Worm (Caenorhabditis elegans): ENCODE measurements around the gene ulp-4.

ulp-4 gene

DNA sequence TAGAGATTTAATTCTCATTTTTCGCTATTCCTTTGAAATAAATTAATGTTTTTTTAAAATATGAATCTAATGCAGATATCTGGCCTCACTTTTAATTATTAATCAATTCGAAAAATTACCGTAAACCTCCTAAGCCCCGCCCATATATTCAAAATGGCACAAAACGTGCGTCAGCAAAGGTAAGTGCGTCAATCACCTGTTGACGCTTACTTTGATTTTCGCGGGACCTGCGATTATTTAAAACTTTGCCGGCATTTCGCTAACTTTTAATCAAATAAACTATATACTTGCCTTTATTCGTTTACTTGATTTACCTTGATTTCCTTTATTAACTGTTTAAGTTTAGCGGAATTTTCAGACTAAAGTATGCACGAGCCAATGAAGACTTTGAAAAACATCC lies 28.2 kb downstream of the ulp-4 start, which contains the start of gene pch-2 (continued):
- TF ChIP-seq fos-1 (tag; optimal IDR thresholded peaks at IDR 0.05) (no peak), pha-4 (tag; optimal IDR thresholded peaks at IDR 0.05) (peak; percentile 59), elt-2 (tag; optimal IDR thresholded peaks at IDR 0.05) (peak; percentile 11), hmg-11 (tag; optimal IDR thresholded peaks at IDR 0.05) (no peak), daf-12 (tag; optimal IDR thresholded peaks at IDR 0.05) (no peak), ceh-28 (tag; optimal IDR thresholded peaks at IDR 0.05) (no peak), lsy-12 (tag; optimal IDR thresholded peaks at IDR 0.05) (no peak), elt-1 (tag; optimal IDR thresholded peaks at IDR 0.05) (no peak), snpc-4 (tag; optimal IDR thresholded peaks at IDR 0.05) (peak; percentile 53), elt-3 (tag; optimal IDR thresholded peaks at IDR 0.05) (no peak), ama-1 (optimal IDR thresholded peaks at IDR 0.05) (no peak), ztf-4 (tag; optimal IDR thresholded peaks at IDR 0.05) (no peak), nhr-11 (tag; optimal IDR thresholded peaks at IDR 0.05) (no peak)

DNA sequence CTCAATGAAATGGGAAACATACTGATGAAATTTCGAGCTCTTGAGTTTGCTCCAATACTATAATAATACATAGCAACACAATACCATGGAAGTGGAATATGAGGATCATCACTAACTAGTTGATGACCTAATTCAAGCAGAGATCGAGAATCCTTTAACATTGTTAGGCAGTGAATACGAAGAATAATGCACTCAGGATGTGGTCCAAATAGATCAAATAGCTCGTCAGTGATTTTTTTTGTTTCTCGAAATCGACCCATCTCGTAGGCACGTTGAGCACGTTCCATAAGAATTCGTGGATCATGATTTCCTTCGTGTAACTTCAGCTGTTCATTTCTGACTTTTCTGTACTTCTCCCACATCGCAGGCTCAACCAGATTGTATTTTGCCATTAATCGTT lies 31.2 kb downstream of the ulp-4 start:
- TF ChIP-seq R02D3.7 (tag; optimal IDR thresholded peaks at IDR 0.05): no peak
- TF ChIP-seq fkh-2 (tag; optimal IDR thresholded peaks at IDR 0.05): no peak
- TF ChIP-seq unc-39 (tag; optimal IDR thresholded peaks at IDR 0.05): no peak
- TF ChIP-seq skn-1 (tag; optimal IDR thresholded peaks at IDR 0.05): no peak
- no peak for TF ChIP-seq nhr-12 (tag; optimal IDR thresholded peaks at IDR 0.05)
- no peak for TF ChIP-seq ceh-9 (tag; optimal IDR thresholded peaks at IDR 0.05)
- no peak for TF ChIP-seq snpc-4 (tag; optimal IDR thresholded peaks at IDR 0.05)
- TF ChIP-seq zag-1 (tag; optimal IDR thresholded peaks at IDR 0.05): no peak

DNA sequence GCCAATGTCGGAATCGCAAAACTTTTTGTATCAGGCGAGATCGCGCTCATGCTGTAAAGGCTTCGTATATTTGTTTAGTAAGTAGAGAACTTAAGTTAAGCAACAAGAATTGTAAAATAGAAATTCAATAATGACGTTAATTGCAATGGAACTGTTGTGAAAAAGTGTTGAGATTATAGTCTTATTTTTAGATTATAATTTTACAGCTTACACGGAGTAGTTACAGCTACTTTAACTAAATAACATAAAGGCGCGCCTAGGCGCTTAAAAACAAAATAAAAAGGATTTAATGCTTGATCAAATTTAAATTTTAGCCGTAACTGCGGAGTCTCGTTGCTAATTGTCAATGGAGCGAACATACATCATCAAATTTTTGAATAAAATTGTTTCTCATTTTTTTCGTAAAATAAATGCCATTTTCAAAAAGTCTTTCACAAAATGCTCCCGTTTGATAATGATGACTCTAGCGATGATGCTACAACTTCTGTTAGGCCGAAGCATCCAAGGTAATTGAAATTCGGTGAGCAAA lies 32.4 kb downstream of the ulp-4 start, which contains the start of the genes emb-27 and rrf-3:
Gene emb-27 (minus strand): TSS at position 51 of the 529 bp plus-strand sequence.
Gene rrf-3 (plus strand): TSS at position 346 of the 529 bp plus-strand sequence.
- TF ChIP-seq nhr-25 (tag; optimal IDR thresholded peaks at IDR 0.05): peak; percentile 50
- TF ChIP-seq pha-4 (tag; optimal IDR thresholded peaks at IDR 0.05): peak; percentile 82
- no peak for TF ChIP-seq nhr-28 (tag; optimal IDR thresholded peaks at IDR 0.05)
- TF ChIP-seq tbx-2 (tag; optimal IDR thresholded peaks at IDR 0.05): no peak
- peak; percentile 31 for TF ChIP-seq egl-5 (tag; optimal IDR thresholded peaks at IDR 0.05)
- no peak for TF ChIP-seq aly-2 (tag; optimal IDR thresholded peaks at IDR 0.05)
- peak; percentile 26 for TF ChIP-seq skn-1 (tag; optimal IDR thresholded peaks at IDR 0.05)
- peak; percentile 85 for TF ChIP-seq lin-15B (tag; optimal IDR thresholded peaks at IDR 0.05)
- peak; percentile 61 for TF ChIP-seq nfya-1 (tag; optimal IDR thresholded peaks at IDR 0.05; ENCODE audit: insufficient read depth)
- TF ChIP-seq eor-1 (tag; optimal IDR thresholded peaks at IDR 0.05): no peak
- TF ChIP-seq nhr-12 (tag; optimal IDR thresholded peaks at IDR 0.05): no peak

DNA sequence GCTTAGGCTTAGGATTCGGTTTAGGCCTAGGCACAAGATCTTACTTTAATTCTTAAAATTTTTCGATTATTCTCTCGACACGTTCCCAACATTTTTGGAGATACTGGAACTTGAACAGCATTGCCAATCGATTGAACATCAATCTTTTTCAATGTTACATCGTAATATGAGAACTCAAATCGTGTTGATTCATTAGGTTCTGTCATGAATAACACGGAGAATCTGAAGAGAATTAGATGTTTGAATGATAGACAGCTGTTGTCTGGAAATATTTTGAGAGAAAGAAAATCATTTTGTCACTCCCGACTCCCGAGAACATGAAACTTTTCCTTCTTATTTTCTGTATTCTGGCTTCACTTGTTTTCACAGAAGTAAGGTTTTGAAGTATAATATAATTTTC lies 39.5 kb downstream of the ulp-4 start, which contains the start of gene T05C12.15:
Gene T05C12.15 (plus strand): TSS at position 301 of the 400 bp plus-strand sequence.
- TF ChIP-seq nhr-43 (tag; optimal IDR thresholded peaks at IDR 0.05; ENCODE audit: poor library complexity, severe bottlenecking) (no peak), tbx-2 (tag; optimal IDR thresholded peaks at IDR 0.05) (no peak), pha-4 (tag; optimal IDR thresholded peaks at IDR 0.05) (no peak), fkh-10 (GFP tag; optimal IDR thresholded peaks at IDR 0.05) (no peak), ztf-4 (tag; optimal IDR thresholded peaks at IDR 0.05) (no peak), egl-5 (tag; optimal IDR thresholded peaks at IDR 0.05) (no peak), nhr-23 (tag; optimal IDR thresholded peaks at IDR 0.05) (no peak), nhr-67 (tag; optimal IDR thresholded peaks at IDR 0.05) (no peak), mdl-1 (tag; optimal IDR thresholded peaks at IDR 0.05) (no peak), nhr-237 (tag; optimal IDR thresholded peaks at IDR 0.05) (no peak)

DNA sequence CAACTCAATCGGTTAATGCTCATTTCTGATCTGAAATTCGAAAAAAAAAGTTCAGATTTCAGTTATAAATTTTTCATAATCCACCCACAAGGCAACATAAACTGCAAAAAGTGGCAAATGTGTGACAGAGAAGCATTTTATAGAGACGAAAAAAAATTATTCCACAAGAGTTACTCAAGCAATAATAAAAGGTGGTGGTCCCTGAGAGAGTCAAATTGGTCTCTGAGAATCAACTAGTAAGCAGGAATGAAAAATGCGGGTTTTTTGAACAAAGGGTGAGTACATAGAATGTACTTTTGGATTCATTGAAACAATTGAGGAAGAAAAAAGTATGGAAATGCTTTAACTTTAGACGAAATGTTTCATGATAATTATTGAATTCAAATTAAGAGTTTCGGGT lies 40.6 kb downstream of the ulp-4 start, which contains the start of gene T05C12.11:
Gene T05C12.11 (minus strand): TSS at position 101 of the 400 bp plus-strand sequence.
- TF ChIP-seq nhr-25 (tag; optimal IDR thresholded peaks at IDR 0.05): no peak
- TF ChIP-seq nhr-237 (tag; optimal IDR thresholded peaks at IDR 0.05): no peak
- no peak for TF ChIP-seq elt-2 (tag; optimal IDR thresholded peaks at IDR 0.05)
- TF ChIP-seq nhr-67 (tag; optimal IDR thresholded peaks at IDR 0.05): no peak
